Fruit fly (Drosophila melanogaster) whole organism, embryonic: ENCODE data around the gene aru.

Source experiments
- Ada2b ChIP-seq: fragments of 200-800 bp; sonication (Bioruptor generic); IDR thresholded peaks from 2 replicates; pipeline ENCODE4 v1.3.6; 2022; ENCODE audit warnings: missing biosample characterization, missing genetic modification characterization
- BEAF-32 ChIP-seq: fragments of 200-800 bp; sonication (Bioruptor generic); optimal IDR thresholded peaks from 3 replicates; lab custom pipeline; 2017; ENCODE audit warnings: missing biosample characterization, missing genetic modification characterization, mild to moderate bottlenecking, moderate library complexity, missing genetic modification reagents
- CG10565 ChIP-seq: fragments of 200-800 bp; sonication (Bioruptor generic); optimal IDR thresholded peaks from 3 replicates; lab custom pipeline; 2016; ENCODE audit warnings: missing biosample characterization, mild to moderate bottlenecking, missing genetic modification characterization
- CG11247 ChIP-seq: fragments of 200-800 bp; sonication (Bioruptor generic); IDR thresholded peaks from 2 replicates; pipeline ENCODE4 v1.3.6; 2022; ENCODE audit warnings: missing biosample characterization, missing genetic modification characterization
- CG11560 ChIP-seq: fragments of 200-800 bp; sonication (Bioruptor generic); IDR thresholded peaks from 3 replicates; pipeline ENCODE4 v1.3.6; 2022; ENCODE audit warnings: missing biosample characterization, missing genetic modification characterization
- CG12104 ChIP-seq: fragments of 200-800 bp; sonication (Bioruptor generic); optimal IDR thresholded peaks from 3 replicates; lab custom pipeline; 2016; ENCODE audit warnings: missing biosample characterization, missing genetic modification characterization
- CG12299 ChIP-seq: fragments of 200-800 bp; sonication (Bioruptor generic); optimal IDR thresholded peaks from 2 replicates; lab custom pipeline; 2018; ENCODE audit warnings: missing biosample characterization, mild to moderate bottlenecking, missing genetic modification characterization
- CG14014 ChIP-seq: fragments of 200-800 bp; sonication (Bioruptor generic); IDR thresholded peaks from 2 replicates; pipeline ENCODE4 v1.3.6; 2022; ENCODE audit warnings: missing biosample characterization, missing genetic modification characterization
- CG15073 ChIP-seq: fragments of 200-800 bp; sonication (Bioruptor generic); optimal IDR thresholded peaks from 2 replicates; lab custom pipeline; 2016; ENCODE audit warnings: missing biosample characterization, missing genetic modification characterization
- CG1792 ChIP-seq: fragments of 200-800 bp; sonication (Bioruptor generic); optimal IDR thresholded peaks from 2 replicates; lab custom pipeline; 2016; ENCODE audit warnings: missing biosample characterization, missing genetic modification characterization
- CG18011 ChIP-seq: fragments of 200-800 bp; sonication (Bioruptor generic); optimal IDR thresholded peaks from 2 replicates; lab custom pipeline; 2017; ENCODE audit warnings: missing biosample characterization, missing genetic modification characterization, mild to moderate bottlenecking, moderate library complexity, missing genotype
- CG18764 ChIP-seq: fragments of 200-800 bp; sonication (Bioruptor generic); optimal IDR thresholded peaks from 3 replicates; lab custom pipeline; 2016; ENCODE audit warnings: missing biosample characterization, missing genetic modification characterization
- CG31224 ChIP-seq: fragments of 200-800 bp; sonication (Bioruptor generic); IDR thresholded peaks from 2 replicates; pipeline ENCODE4 v1.3.6; 2022; ENCODE audit warnings: missing biosample characterization, missing genetic modification characterization
- CG32772 ChIP-seq: fragments of 200-800 bp; sonication (Bioruptor generic); IDR thresholded peaks from 2 replicates; pipeline ENCODE4 v1.3.6; 2022; ENCODE audit warnings: missing biosample characterization, missing genetic modification characterization
- CG34376 ChIP-seq: fragments of 200-800 bp; sonication (Bioruptor generic); optimal IDR thresholded peaks from 2 replicates; lab custom pipeline; 2018; ENCODE audit warnings: missing biosample characterization, mild to moderate bottlenecking, missing genetic modification characterization
- CG4328 ChIP-seq: fragments of 200-800 bp; sonication (Bioruptor generic); optimal IDR thresholded peaks from 3 replicates; lab custom pipeline; 2017; ENCODE audit warnings: missing biosample characterization, missing genetic modification reagents, missing genetic modification characterization
- CG4424 ChIP-seq: fragments of 200-800 bp; sonication (Bioruptor generic); optimal IDR thresholded peaks from 3 replicates; lab custom pipeline; 2016; ENCODE audit warnings: missing biosample characterization, missing genetic modification characterization
- CG6654 ChIP-seq: fragments of 200-800 bp; sonication (Bioruptor generic); optimal IDR thresholded peaks from 2 replicates; lab custom pipeline; 2017; ENCODE audit warnings: missing biosample characterization, mild to moderate bottlenecking, missing genetic modification characterization
- CG8089 ChIP-seq: fragments of 200-800 bp; sonication (Bioruptor generic); optimal IDR thresholded peaks from 3 replicates; lab custom pipeline; 2016; ENCODE audit warnings: missing biosample characterization, missing genetic modification characterization
- CG9876 ChIP-seq: fragments of 200-800 bp; sonication (Bioruptor generic); optimal IDR thresholded peaks from 2 replicates; lab custom pipeline; 2016; ENCODE audit warnings: missing biosample characterization, missing genetic modification characterization
- D ChIP-seq, 2 experiments: fragments of 200-800 bp in 1 of 2; fragments of >200 bp in 1 of 2; sonication (Bioruptor generic) in 1 of 2; optimal IDR thresholded peaks; 2 replicates in 1 of 2; 3 replicates in 1 of 2; lab custom pipeline; 2017; ENCODE audit warnings: mild to moderate bottlenecking in 1 of 2, missing biosample characterization in 1 of 2, missing genetic modification characterization in 1 of 2, missing genetic modification reagents in 1 of 2
- H2.0 ChIP-seq: fragments of 200-800 bp; sonication (Bioruptor generic); IDR thresholded peaks from 2 replicates; pipeline ENCODE4 v1.3.6; 2022; ENCODE audit warnings: missing biosample characterization, missing genetic modification characterization
- HLHmδ ChIP-seq: fragments of 200-800 bp; sonication (Bioruptor generic); optimal IDR thresholded peaks from 2 replicates; lab custom pipeline; 2018; ENCODE audit warnings: missing biosample characterization, mild to moderate bottlenecking, missing genetic modification characterization, moderate library complexity
- Hr3 ChIP-seq: fragments of 200-800 bp; sonication (Bioruptor generic); optimal IDR thresholded peaks from 3 replicates; lab custom pipeline; 2016; ENCODE audit warnings: missing biosample characterization, missing genetic modification characterization
- Max ChIP-seq: fragments of 200-800 bp; sonication (Bioruptor generic); optimal IDR thresholded peaks from 2 replicates; lab custom pipeline; 2016; ENCODE audit warnings: missing biosample characterization, mild to moderate bottlenecking, missing genetic modification characterization
- Mrtf ChIP-seq: fragments of 200-800 bp; sonication (Bioruptor generic); IDR thresholded peaks from 3 replicates; pipeline ENCODE4 v1.3.6; 2022; ENCODE audit warnings: missing biosample characterization, missing genetic modification characterization
- Myb ChIP-seq: fragments of 200-800 bp; sonication (Bioruptor generic); optimal IDR thresholded peaks from 2 replicates; lab custom pipeline; 2016; ENCODE audit warnings: missing biosample characterization, missing genetic modification characterization
- Opbp ChIP-seq: fragments of 200-800 bp; sonication (Bioruptor generic); IDR thresholded peaks from 3 replicates; pipeline ENCODE4 v1.3.6; 2022; ENCODE audit warnings: missing biosample characterization, missing genetic modification characterization; ENCODE audit not compliant: partially characterized antibody
- Sox100B ChIP-seq: fragments of 200-800 bp; sonication (Bioruptor generic); optimal IDR thresholded peaks from 3 replicates; lab custom pipeline; 2018; ENCODE audit warnings: missing biosample characterization, mild to moderate bottlenecking, missing genetic modification characterization
- ash1 ChIP-seq: fragments of 200-800 bp; sonication (Bioruptor generic); optimal IDR thresholded peaks from 2 replicates; lab custom pipeline; 2018; ENCODE audit warnings: missing biosample characterization, mild to moderate bottlenecking, missing genetic modification characterization
- bab2 ChIP-seq: fragments of 200-800 bp; sonication (Bioruptor generic); optimal IDR thresholded peaks from 2 replicates; lab custom pipeline; 2016; ENCODE audit warnings: missing biosample characterization, missing genetic modification characterization
- bbx ChIP-seq: fragments of 200-800 bp; sonication (Bioruptor generic); IDR thresholded peaks from 2 replicates; pipeline ENCODE4 v1.3.6; 2022; ENCODE audit warnings: missing biosample characterization, missing genetic modification characterization; ENCODE audit not compliant: partially characterized antibody
- br ChIP-seq: fragments of >200 bp; optimal IDR thresholded peaks from 2 replicates; lab custom pipeline; 2017
- cato ChIP-seq: fragments of 200-800 bp; sonication (Bioruptor generic); optimal IDR thresholded peaks from 2 replicates; lab custom pipeline; 2016; ENCODE audit warnings: missing biosample characterization, missing genetic modification characterization, borderline replicate concordance
- croc ChIP-seq: fragments of 200-800 bp; sonication (Bioruptor generic); conservative IDR thresholded peaks from 3 replicates; pipeline ENCODE4 v1.3.6; 2022; ENCODE audit warnings: missing biosample characterization, missing genetic modification characterization
- dmrt99B ChIP-seq: fragments of 200-800 bp; sonication (Bioruptor generic); optimal IDR thresholded peaks from 2 replicates; lab custom pipeline; 2018; ENCODE audit warnings: missing biosample characterization, mild to moderate bottlenecking, missing genetic modification characterization, moderate library complexity
- esg ChIP-seq: fragments of 200-800 bp; sonication (Bioruptor generic); conservative IDR thresholded peaks from 2 replicates; pipeline ENCODE4 v1.3.6; 2022; ENCODE audit warnings: missing biosample characterization, missing genetic modification characterization
- fu2 ChIP-seq: fragments of 200-800 bp; sonication (Bioruptor generic); optimal IDR thresholded peaks from 2 replicates; lab custom pipeline; 2016; ENCODE audit warnings: missing biosample characterization, missing genetic modification characterization
- gt ChIP-seq: fragments of 200-800 bp; sonication (Bioruptor generic); IDR thresholded peaks from 2 replicates; pipeline ENCODE4 v1.3.6; 2022; ENCODE audit warnings: missing biosample characterization, missing genetic modification characterization
- pzg ChIP-seq: fragments of 200-800 bp; sonication (Bioruptor generic); optimal IDR thresholded peaks from 3 replicates; lab custom pipeline; 2018; ENCODE audit warnings: missing biosample characterization, mild to moderate bottlenecking, missing genetic modification characterization, moderate library complexity
- ranshi ChIP-seq: fragments of 200-800 bp; sonication (Bioruptor generic); IDR thresholded peaks from 2 replicates; pipeline ENCODE4 v1.3.6; 2022; ENCODE audit warnings: missing biosample characterization, missing genetic modification characterization
- rib ChIP-seq: fragments of 200-800 bp; sonication (Bioruptor generic); IDR thresholded peaks from 2 replicates; pipeline ENCODE4 v1.3.6; 2022; ENCODE audit warnings: missing biosample characterization, missing genetic modification characterization
- scrt ChIP-seq: fragments of 200-800 bp; sonication (Bioruptor generic); optimal IDR thresholded peaks from 2 replicates; lab custom pipeline; 2018; ENCODE audit warnings: missing biosample characterization, mild to moderate bottlenecking, missing genetic modification characterization, moderate library complexity
- sd ChIP-seq: fragments of 200-800 bp; sonication (Bioruptor generic); optimal IDR thresholded peaks from 3 replicates; lab custom pipeline; 2018; ENCODE audit warnings: missing biosample characterization, mild to moderate bottlenecking, missing genetic modification characterization, moderate library complexity
- slbo ChIP-seq: fragments of 200-800 bp; sonication (Bioruptor generic); IDR thresholded peaks from 2 replicates; pipeline ENCODE4 v1.3.6; 2022; ENCODE audit warnings: missing biosample characterization, missing genetic modification characterization
- sqz ChIP-seq: fragments of 200-800 bp; sonication (Bioruptor generic); optimal IDR thresholded peaks from 3 replicates; lab custom pipeline; 2018; ENCODE audit warnings: missing biosample characterization, mild to moderate bottlenecking, missing genetic modification characterization
- tna ChIP-seq: fragments of 200-800 bp; sonication (Bioruptor generic); IDR thresholded peaks from 2 replicates; pipeline ENCODE4 v1.3.6; 2022; ENCODE audit warnings: missing biosample characterization, missing genetic modification characterization; ENCODE audit not compliant: partially characterized antibody
- twi ChIP-seq: fragments of 200-800 bp; optimal IDR thresholded peaks from 2 replicates; lab custom pipeline; 2019; ENCODE audit warnings: missing biosample characterization, mild to moderate bottlenecking, missing genetic modification characterization, moderate library complexity
- vfl ChIP-seq: fragments of 200-800 bp; sonication (Bioruptor generic); optimal IDR thresholded peaks from 2 replicates; lab custom pipeline; 2016; ENCODE audit warnings: missing biosample characterization, missing genetic modification characterization

Gene aru

DNA sequence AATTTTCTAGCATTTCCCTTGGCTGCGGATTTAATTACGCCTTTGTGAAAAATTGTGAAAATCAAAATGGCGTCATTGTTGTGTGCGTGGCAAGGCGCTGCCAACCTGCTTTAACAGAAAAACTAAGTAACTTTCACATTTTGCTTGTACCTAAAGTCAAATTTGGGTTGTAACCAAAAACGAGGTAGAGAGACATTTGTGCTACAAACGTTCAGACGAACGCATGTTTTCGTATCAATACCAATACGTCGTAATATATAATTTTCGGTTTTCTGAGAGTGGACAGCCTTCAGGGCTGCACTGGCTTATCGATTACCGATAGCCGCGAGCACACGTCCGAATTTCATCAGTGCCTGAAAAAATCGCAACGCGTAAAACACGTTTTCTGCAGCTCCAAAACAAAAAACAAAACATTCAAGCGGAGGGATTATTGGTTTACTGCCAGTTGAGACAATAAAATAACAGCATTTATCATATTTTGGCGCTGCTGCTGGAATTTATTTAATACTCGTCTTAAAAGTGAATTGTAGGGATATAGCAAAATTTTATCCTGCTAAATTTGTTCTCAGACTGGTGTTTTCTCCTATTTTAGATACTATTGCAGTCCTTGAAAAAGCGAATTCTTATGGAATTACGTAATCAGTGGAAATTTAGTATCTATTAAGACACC, 2.7 kb upstream of the aru start:
- TF ChIP-seq Ada2b (GFP tag; lab: Robert Waterston, UW) (peak; percentile 34; the same call in 1 of the 2 replicates), fu2 (GFP tag; lab: Kevin White, UChicago) (peak; percentile 64), CG1792 (GFP tag; lab: Kevin White, UChicago) (no peak), Hr3 (peak; percentile 67), H2.0 (peak; percentile 79), dmrt99B (tag; lab: Kevin White, UChicago) (peak; percentile 61), D (optimal IDR thresholded peaks at IDR 0.05; lab: Kevin White, UChicago) (no peak), D (GFP tag; optimal IDR thresholded peaks at IDR 0.05; lab: Kevin White, UChicago) (peak; percentile 41), CG12104 (GFP tag; lab: Kevin White, UChicago) (peak; percentile 29), ranshi (GFP tag; lab: Robert Waterston, UW) (0 out of 2 replicates have a peak, but pooled peaks have one; percentile 45), twi (no peak), CG11247 (GFP tag; lab: Robert Waterston, UW) (no peak), gt (GFP tag; lab: Robert Waterston, UW) (no peak), pzg (GFP tag; lab: Kevin White, UChicago) (peak; percentile 43), CG15073 (GFP tag; lab: Kevin White, UChicago) (peak; percentile 15), bbx (GFP tag; lab: Robert Waterston, UW) (no peak; the same call in 1 of the 2 replicates), HLHmδ (GFP tag; lab: Kevin White, UChicago) (no peak), CG6654 (peak; percentile 21), slbo (peak; percentile 79), CG4424 (GFP tag; lab: Kevin White, UChicago) (peak; percentile 78), Mrtf (GFP tag; lab: Robert Waterston, UW) (peak; percentile 52; the same call in 2 of the 3 replicates), CG32772 (peak; percentile 49; the same call in 1 of the 2 replicates), rib (GFP tag; lab: Robert Waterston, UW) (peak; percentile 48; the same call in 1 of the 2 replicates), CG10565 (no peak), CG4328 (GFP tag; lab: Kevin White, UChicago) (peak; percentile 58), CG18011 (GFP tag; lab: Kevin White, UChicago) (peak; percentile 68), CG8089 (GFP tag; lab: Kevin White, UChicago) (peak; percentile 50), esg (GFP tag; lab: Robert Waterston, UW) (peak; percentile 59), BEAF-32 (peak; percentile 43), sqz (GFP tag; lab: Kevin White, UChicago) (peak; percentile 29), CG18764 (GFP tag; lab: Kevin White, UChicago) (peak; percentile 82), sd (tag; lab: Kevin White, UChicago) (peak; percentile 92), CG34376 (no peak), CG12299 (no peak), CG31224 (GFP tag; lab: Robert Waterston, UW) (no peak; the same call in 1 of the 2 replicates), cato (peak; percentile 48), tna (GFP tag; lab: Robert Waterston, UW) (no peak), br (lab: Kevin White, UChicago) (no peak), Sox100B (GFP tag; lab: Kevin White, UChicago) (no peak), CG14014 (peak; percentile 64), Opbp (peak; percentile 43; the same call in 1 of the 3 replicates), Max (GFP tag; lab: Kevin White, UChicago) (peak; percentile 75), scrt (GFP tag; lab: Kevin White, UChicago) (no peak), Myb (GFP tag; lab: Kevin White, UChicago) (peak; percentile 41), vfl (GFP tag; lab: Kevin White, UChicago) (peak; percentile 48), bab2 (GFP tag; lab: Kevin White, UChicago) (peak; percentile 79), CG9876 (peak; percentile 61), ash1 (no peak), croc (GFP tag; lab: Robert Waterston, UW) (no peak), CG11560 (tag; lab: Robert Waterston, UW) (peak; percentile 55; the same call in 2 of the 3 replicates)
